Worm (Caenorhabditis elegans): ENCODE results near the gene Y25C1A.2.

DNA sequence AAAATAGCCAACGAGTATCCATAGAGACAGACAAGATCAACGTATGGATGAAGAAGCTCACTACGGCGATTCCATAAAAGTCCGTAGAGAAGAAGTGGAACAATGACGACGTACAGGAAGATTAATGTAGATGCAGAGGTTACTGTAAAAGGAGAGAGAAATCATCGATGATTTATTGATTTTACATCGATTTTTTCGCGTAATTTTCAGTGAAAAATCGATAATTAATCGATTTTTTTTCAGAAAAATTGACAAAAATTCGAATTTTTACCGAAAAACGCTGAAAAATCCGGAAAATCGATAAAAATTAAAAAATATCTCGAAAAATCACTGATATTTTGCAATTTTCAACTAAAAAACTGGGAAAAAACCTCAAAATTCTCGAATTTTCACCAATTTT, 46.0 kb upstream of the Y25C1A.2 start:
- TF ChIP-seq dao-5 (tag; optimal IDR thresholded peaks at IDR 0.05) (no peak), him-1 (tag; optimal IDR thresholded peaks at IDR 0.05) (no peak), W03F9.2 (tag; optimal IDR thresholded peaks at IDR 0.05) (no peak)
